Worm (Caenorhabditis elegans) whole organism, young adult: Measurements from ENCODE around the gene T04F8.2.

Source experiments
- aptf-3 ChIP-seq: fragments of 200-800 bp; sonication (Bioruptor generic); IDR thresholded peaks from 2 replicates; pipeline ENCODE4 v1.3.6; 2022; ENCODE audit warnings: missing genetic modification characterization, missing compliant biosample characterization
- attf-3 ChIP-seq: fragments of 200-800 bp; sonication (Bioruptor generic); conservative IDR thresholded peaks from 2 replicates; pipeline ENCODE4 v1.3.6; 2022; ENCODE audit warnings: missing genetic modification reagents, missing genetic modification characterization, missing compliant biosample characterization
- madf-6 ChIP-seq: fragments of 200-800 bp; sonication (Bioruptor generic); IDR thresholded peaks from 2 replicates; pipeline ENCODE4 v1.3.6; 2022; ENCODE audit warnings: missing genetic modification reagents, missing genetic modification characterization, missing compliant biosample characterization

ce11 chrX:11627013-11627412, 29.4 kb downstream of the T04F8.2 start, which contains the start of gene twk-44:
- TF ChIP-seq aptf-3 (no peak), attf-3 (GFP tag; lab: Robert Waterston, UW) (no peak), madf-6 (GFP tag; lab: Robert Waterston, UW) (no peak)
